Fruit fly (Drosophila melanogaster) whole organism, embryonic: ENCODE measurements around the gene veli.
A peak's percentile ranks its signal among the peaks of the same experiment; 100 is the strongest.

Source experiments
- Adf1 ChIP-seq: fragments of 200-800 bp; sonication (Bioruptor generic); IDR thresholded peaks from 2 replicates; pipeline ENCODE4 v1.3.6; 2022; ENCODE audit warnings: missing biosample characterization, missing genetic modification characterization
- CG10209 ChIP-seq: fragments of 200-800 bp; sonication (Bioruptor generic); optimal IDR thresholded peaks from 3 replicates; lab custom pipeline; 2017; ENCODE audit warnings: missing biosample characterization, mild to moderate bottlenecking, missing genetic modification characterization, missing genetic modification reagents
- CG1024 ChIP-seq: fragments of 200-800 bp; sonication (Bioruptor generic); IDR thresholded peaks from 2 replicates; pipeline ENCODE4 v1.3.6; 2022; ENCODE audit warnings: missing biosample characterization, missing genetic modification characterization
- CG12659 ChIP-seq: fragments of 200-800 bp; sonication (Bioruptor generic); optimal IDR thresholded peaks from 3 replicates; lab custom pipeline; 2017; ENCODE audit warnings: mild to moderate bottlenecking, missing biosample characterization, missing genetic modification reagents, missing genetic modification characterization
- CG14050 ChIP-seq: fragments of 200-800 bp; sonication (Bioruptor generic); IDR thresholded peaks from 3 replicates; pipeline ENCODE4 v1.3.6; 2022; ENCODE audit warnings: missing biosample characterization, missing genetic modification characterization
- CG15073 ChIP-seq: fragments of 200-800 bp; sonication (Bioruptor generic); optimal IDR thresholded peaks from 2 replicates; lab custom pipeline; 2016; ENCODE audit warnings: missing biosample characterization, missing genetic modification characterization
- CG16813 ChIP-seq: fragments of 200-800 bp; sonication (Bioruptor generic); IDR thresholded peaks from 3 replicates; pipeline ENCODE4 v1.3.6; 2022; ENCODE audit warnings: missing biosample characterization, missing genetic modification characterization; ENCODE audit not compliant: partially characterized antibody
- CG17186 ChIP-seq: fragments of 200-800 bp; sonication (Bioruptor generic); optimal IDR thresholded peaks from 3 replicates; lab custom pipeline; 2017; ENCODE audit warnings: missing biosample characterization, missing genetic modification reagents, missing genetic modification characterization
- CG17912 ChIP-seq: fragments of 200-800 bp; sonication (Bioruptor generic); optimal IDR thresholded peaks from 2 replicates; lab custom pipeline; 2018; ENCODE audit warnings: missing biosample characterization, mild to moderate bottlenecking, missing genetic modification characterization
- CG2116 ChIP-seq: fragments of 200-800 bp; sonication (Bioruptor generic); optimal IDR thresholded peaks from 3 replicates; lab custom pipeline; 2018; ENCODE audit warnings: missing biosample characterization, mild to moderate bottlenecking, missing genetic modification characterization
- CG32532 ChIP-seq: fragments of 200-800 bp; sonication (Bioruptor generic); IDR thresholded peaks from 2 replicates; pipeline ENCODE4 v1.3.6; 2022; ENCODE audit warnings: missing biosample characterization, missing genetic modification characterization
- CG33213 ChIP-seq: fragments of 200-800 bp; sonication (Bioruptor generic); optimal IDR thresholded peaks from 3 replicates; lab custom pipeline; 2016; ENCODE audit warnings: missing biosample characterization, missing genetic modification characterization
- CG6175 ChIP-seq: fragments of 200-800 bp; sonication (Bioruptor generic); IDR thresholded peaks from 3 replicates; pipeline ENCODE4 v1.3.6; 2022; ENCODE audit warnings: missing biosample characterization, missing genetic modification characterization
- CG9215 ChIP-seq: fragments of 200-800 bp; sonication (Bioruptor generic); IDR thresholded peaks from 2 replicates; pipeline ENCODE4 v1.3.6; 2022; ENCODE audit warnings: missing biosample characterization, missing genetic modification characterization
- D19A ChIP-seq: fragments of 200-800 bp; optimal IDR thresholded peaks from 3 replicates; lab custom pipeline; 2019; ENCODE audit warnings: missing biosample characterization, mild to moderate bottlenecking, missing genetic modification characterization, moderate library complexity
- Doc2 ChIP-seq: fragments of 200-800 bp; sonication (Bioruptor generic); IDR thresholded peaks from 2 replicates; pipeline ENCODE4 v1.3.6; 2022; ENCODE audit warnings: missing biosample characterization, missing genetic modification characterization
- Dp ChIP-seq: fragments of 200-800 bp; sonication (Bioruptor generic); optimal IDR thresholded peaks from 2 replicates; lab custom pipeline; 2018; ENCODE audit warnings: missing biosample characterization, mild to moderate bottlenecking, missing genetic modification characterization, moderate library complexity
- E2f2 ChIP-seq: fragments of 200-800 bp; sonication (Bioruptor generic); IDR thresholded peaks from 2 replicates; pipeline ENCODE4 v1.3.6; 2022; ENCODE audit warnings: missing biosample characterization, missing genetic modification characterization
- Ets65A ChIP-seq: fragments of 200-800 bp; sonication (Bioruptor generic); peaks from one replicate; lab custom pipeline; 2016; ENCODE audit warnings: missing biosample characterization, missing genetic modification characterization
- Ets97D ChIP-seq: fragments of 200-800 bp; sonication (Bioruptor generic); optimal IDR thresholded peaks from 3 replicates; lab custom pipeline; 2016; ENCODE audit warnings: missing biosample characterization, missing genetic modification characterization
- Hand ChIP-seq: fragments of 200-800 bp; sonication (Bioruptor generic); optimal IDR thresholded peaks from 2 replicates; lab custom pipeline; 2017; ENCODE audit warnings: mild to moderate bottlenecking, missing biosample characterization, missing genetic modification reagents, missing genetic modification characterization
- Jarid2 ChIP-seq: fragments of 200-800 bp; sonication (Bioruptor generic); optimal IDR thresholded peaks from 3 replicates; lab custom pipeline; 2017; ENCODE audit warnings: mild to moderate bottlenecking, missing biosample characterization, missing genetic modification reagents, missing genetic modification characterization
- Lhr ChIP-seq: fragments of 200-800 bp; sonication (Bioruptor generic); optimal IDR thresholded peaks from 3 replicates; lab custom pipeline; 2017; ENCODE audit warnings: mild to moderate bottlenecking, missing biosample characterization, missing genetic modification reagents, missing genetic modification characterization
- Lim3 ChIP-seq: fragments of 200-800 bp; sonication (Bioruptor generic); IDR thresholded peaks from 2 replicates; pipeline ENCODE4 v1.3.6; 2022; ENCODE audit warnings: missing biosample characterization, missing genetic modification characterization
- Lpt ChIP-seq: fragments of >200 bp; optimal IDR thresholded peaks from 2 replicates; lab custom pipeline; 2018; ENCODE audit warnings: missing biosample characterization, missing genetic modification characterization
- MESR4 ChIP-seq: fragments of 200-800 bp; sonication (Bioruptor generic); optimal IDR thresholded peaks from 2 replicates; lab custom pipeline; 2018; ENCODE audit warnings: missing biosample characterization, mild to moderate bottlenecking, missing genetic modification characterization, moderate library complexity
- Meics ChIP-seq: fragments of 200-800 bp; sonication (Bioruptor generic); optimal IDR thresholded peaks from 2 replicates; lab custom pipeline; 2017; ENCODE audit warnings: missing biosample characterization, mild to moderate bottlenecking, missing genetic modification characterization
- NK7.1 ChIP-seq: fragments of 200-800 bp; sonication (Bioruptor generic); optimal IDR thresholded peaks from 3 replicates; lab custom pipeline; 2016; ENCODE audit warnings: missing biosample characterization, missing genetic modification characterization
- Ravus ChIP-seq: fragments of 200-800 bp; sonication (Bioruptor generic); IDR thresholded peaks from 2 replicates; pipeline ENCODE4 v1.3.6; 2022; ENCODE audit warnings: missing biosample characterization, missing genetic modification characterization
- Sin3A ChIP-seq: fragments of >200 bp; optimal IDR thresholded peaks from 2 replicates; lab custom pipeline; 2018
- Sry-β ChIP-seq: fragments of 200-800 bp; sonication (Bioruptor generic); optimal IDR thresholded peaks from 2 replicates; lab custom pipeline; 2018; ENCODE audit warnings: missing biosample characterization, mild to moderate bottlenecking, missing genetic modification characterization, moderate library complexity
- Tbp ChIP-seq: fragments of >200 bp; optimal IDR thresholded peaks from 2 replicates; lab custom pipeline; 2018; ENCODE audit warnings: missing biosample characterization, missing genetic modification characterization
- al ChIP-seq: fragments of 200-800 bp; sonication (Bioruptor generic); IDR thresholded peaks from 2 replicates; pipeline ENCODE4 v1.3.6; 2022; ENCODE audit warnings: missing biosample characterization, missing genetic modification characterization
- bcd ChIP-seq: fragments of 200-800 bp; sonication (Bioruptor generic); optimal IDR thresholded peaks from 2 replicates; lab custom pipeline; 2017; ENCODE audit warnings: missing biosample characterization, mild to moderate bottlenecking, missing genetic modification characterization
- bsh ChIP-seq, 2 experiments: fragments of 200-800 bp; sonication (Bioruptor generic); optimal IDR thresholded peaks; 2 replicates each; lab custom pipeline; 2017 to 2018; ENCODE audit warnings: mild to moderate bottlenecking in 2 of 2, missing biosample characterization in 2 of 2, missing genetic modification characterization in 2 of 2, moderate library complexity in 1 of 2
- btn ChIP-seq: fragments of 200-800 bp; sonication (Bioruptor generic); optimal IDR thresholded peaks from 2 replicates; lab custom pipeline; 2016; ENCODE audit warnings: missing biosample characterization, missing genetic modification characterization
- chm ChIP-seq: fragments of 200-800 bp; sonication (Bioruptor generic); IDR thresholded peaks from 2 replicates; pipeline ENCODE4 v1.3.6; 2022; ENCODE audit warnings: missing biosample characterization, missing genetic modification characterization
- dmrt11E ChIP-seq: fragments of 200-800 bp; sonication (Bioruptor generic); optimal IDR thresholded peaks from 3 replicates; lab custom pipeline; 2018; ENCODE audit warnings: missing biosample characterization, mild to moderate bottlenecking, missing genetic modification characterization, moderate library complexity
- eyg ChIP-seq: fragments of 200-800 bp; sonication (Bioruptor generic); optimal IDR thresholded peaks from 3 replicates; lab custom pipeline; 2016; ENCODE audit warnings: missing biosample characterization, missing genetic modification characterization
- fd3F ChIP-seq: fragments of 200-800 bp; sonication (Bioruptor generic); optimal IDR thresholded peaks from 2 replicates; lab custom pipeline; 2018; ENCODE audit warnings: missing biosample characterization, mild to moderate bottlenecking, missing genetic modification characterization, moderate library complexity
- jing ChIP-seq: fragments of 200-800 bp; sonication (Bioruptor generic); optimal IDR thresholded peaks from 2 replicates; lab custom pipeline; 2018; ENCODE audit warnings: missing biosample characterization, mild to moderate bottlenecking, missing genetic modification characterization
- kah ChIP-seq: fragments of 200-800 bp; sonication (Bioruptor generic); optimal IDR thresholded peaks from 2 replicates; lab custom pipeline; 2018; ENCODE audit warnings: missing biosample characterization, mild to moderate bottlenecking, missing genetic modification characterization
- lilli ChIP-seq: fragments of 200-800 bp; sonication (Bioruptor generic); optimal IDR thresholded peaks from 3 replicates; lab custom pipeline; 2016; ENCODE audit warnings: missing biosample characterization, missing genetic modification characterization
- odd ChIP-seq: fragments of 200-800 bp; sonication (Bioruptor generic); optimal IDR thresholded peaks from 2 replicates; lab custom pipeline; 2017; ENCODE audit warnings: missing biosample characterization, mild to moderate bottlenecking, missing genetic modification characterization
- phol ChIP-seq: fragments of 200-800 bp; sonication (Bioruptor generic); optimal IDR thresholded peaks from 3 replicates; lab custom pipeline; 2018; ENCODE audit warnings: missing biosample characterization, mild to moderate bottlenecking, missing genetic modification characterization, moderate library complexity
- rib ChIP-seq: fragments of 200-800 bp; sonication (Bioruptor generic); IDR thresholded peaks from 2 replicates; pipeline ENCODE4 v1.3.6; 2022; ENCODE audit warnings: missing biosample characterization, missing genetic modification characterization
- sd ChIP-seq: fragments of 200-800 bp; sonication (Bioruptor generic); optimal IDR thresholded peaks from 3 replicates; lab custom pipeline; 2018; ENCODE audit warnings: missing biosample characterization, mild to moderate bottlenecking, missing genetic modification characterization, moderate library complexity
- slbo ChIP-seq: fragments of 200-800 bp; sonication (Bioruptor generic); IDR thresholded peaks from 2 replicates; pipeline ENCODE4 v1.3.6; 2022; ENCODE audit warnings: missing biosample characterization, missing genetic modification characterization
- sna ChIP-seq: fragments of 200-800 bp; sonication (Bioruptor generic); IDR thresholded peaks from 2 replicates; pipeline ENCODE4 v1.3.6; 2022; ENCODE audit warnings: missing biosample characterization, missing genetic modification characterization; ENCODE audit not compliant: partially characterized antibody
- trem ChIP-seq: fragments of 200-800 bp; optimal IDR thresholded peaks from 3 replicates; lab custom pipeline; 2019; ENCODE audit warnings: missing biosample characterization, mild to moderate bottlenecking, missing genetic modification characterization, moderate library complexity
- trh ChIP-seq: fragments of 200-800 bp; sonication (Bioruptor generic); optimal IDR thresholded peaks from 2 replicates; lab custom pipeline; 2016; ENCODE audit warnings: missing biosample characterization, missing genetic modification characterization
- vvl ChIP-seq: fragments of 200-800 bp; sonication (Bioruptor generic); IDR thresholded peaks from 2 replicates; pipeline ENCODE4 v1.3.6; 2022; ENCODE audit warnings: missing biosample characterization, missing genetic modification characterization
- zfh1 ChIP-seq: fragments of 200-800 bp; sonication (Bioruptor generic); IDR thresholded peaks from 3 replicates; pipeline ENCODE4 v1.3.6; 2022; ENCODE audit warnings: missing biosample characterization, missing genetic modification characterization

The veli gene

DNA sequence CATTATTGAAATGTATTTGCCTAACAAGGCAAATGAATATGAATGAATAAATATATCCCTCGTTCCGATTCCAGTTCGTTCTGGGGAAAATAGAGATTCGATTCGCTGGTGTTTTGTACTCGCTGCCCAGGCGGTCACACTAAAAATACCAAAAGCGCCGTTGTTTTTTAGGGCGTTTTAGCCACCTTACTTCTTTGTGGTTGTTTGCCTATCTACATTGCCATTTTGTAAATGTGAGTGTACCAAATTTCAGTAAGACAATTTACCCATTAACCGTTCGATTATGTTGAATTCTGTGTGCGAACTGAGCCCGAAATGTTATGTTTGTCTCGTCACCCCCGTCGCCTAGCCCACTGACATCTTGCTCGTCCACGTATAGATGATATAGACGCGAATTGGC lies 32.1 kb upstream of the veli start, which contains the start of the genes CG33095 and CG33096 (continued):
- TF ChIP-seq sna (GFP tag; lab: Robert Waterston, UW) (no peak), CG9215 (GFP tag; lab: Robert Waterston, UW) (no peak), E2f2 (peak; percentile 21; the same call in 1 of the 2 replicates), CG14050 (GFP tag; lab: Robert Waterston, UW) (no peak), trem (tag; lab: Kevin White, UChicago) (peak; percentile 35), CG1024 (no peak), CG17912 (GFP tag; lab: Kevin White, UChicago) (no peak), NK7.1 (GFP tag; lab: Kevin White, UChicago) (no peak), phol (tag; lab: Kevin White, UChicago) (no peak), vvl (GFP tag; lab: Robert Waterston, UW) (no peak), kah (no peak), Lpt (GFP tag; lab: Kevin White, UChicago) (no peak), Ets97D (GFP tag; lab: Kevin White, UChicago) (peak; percentile 47), Lhr (peak; percentile 52), Sin3A (lab: Kevin White, UChicago) (peak; percentile 9), dmrt11E (no peak), CG10209 (GFP tag; lab: Kevin White, UChicago) (no peak), eyg (GFP tag; lab: Kevin White, UChicago) (no peak), Meics (GFP tag; lab: Kevin White, UChicago) (no peak), rib (GFP tag; lab: Robert Waterston, UW) (no peak), Ravus (GFP tag; lab: Robert Waterston, UW) (no peak), zfh1 (no peak), chm (no peak), al (GFP tag; lab: Robert Waterston, UW) (no peak), D19A (tag; lab: Kevin White, UChicago) (peak; percentile 47), MESR4 (GFP tag; lab: Kevin White, UChicago) (peak; percentile 92), bsh (GFP tag; optimal IDR thresholded peaks at IDR 0.05; lab: Kevin White, UChicago) (no peak), Jarid2 (peak; percentile 21), fd3F (no peak), Ets65A (GFP tag; lab: Kevin White, UChicago) (peak; percentile 86), slbo (no peak), Dp (peak; percentile 27), Tbp (GFP tag; lab: Kevin White, UChicago) (no peak), CG17186 (no peak), sd (no peak), Hand (no peak), btn (GFP tag; lab: Kevin White, UChicago) (no peak), bcd (GFP tag; lab: Kevin White, UChicago) (no peak), jing (GFP tag; lab: Kevin White, UChicago) (no peak), Lim3 (no peak), CG15073 (GFP tag; lab: Kevin White, UChicago) (no peak), CG12659 (GFP tag; lab: Kevin White, UChicago) (peak; percentile 57), Adf1 (GFP tag; lab: Robert Waterston, UW) (no peak), CG32532 (GFP tag; lab: Robert Waterston, UW) (no peak), Sry-β (GFP tag; lab: Kevin White, UChicago) (no peak), CG16813 (0 out of 3 replicates have a peak, but pooled peaks have one; percentile 43), odd (no peak), CG2116 (GFP tag; lab: Kevin White, UChicago) (peak; percentile 8), trh (GFP tag; lab: Kevin White, UChicago) (no peak), lilli (GFP tag; lab: Kevin White, UChicago) (no peak), Doc2 (GFP tag; lab: Robert Waterston, UW) (no peak), CG6175 (GFP tag; lab: Robert Waterston, UW) (no peak), CG33213 (GFP tag; lab: Kevin White, UChicago) (peak; percentile 76)
